Worm (Caenorhabditis elegans) whole organism, young adult: ENCODE measurements around the gene toca-1.
A peak's percentile ranks its signal among the peaks of the same experiment; 100 is the strongest.

Source experiments
- egl-18 ChIP-seq: fragments of 200-800 bp; sonication (Bioruptor generic); IDR thresholded peaks from 2 replicates; pipeline ENCODE4 v1.3.6; 2022; ENCODE audit warnings: missing genetic modification reagents, missing genetic modification characterization, missing compliant biosample characterization
- snpc-4 ChIP-seq, 5 experiments: fragments of 150-350 bp in 1 of 5; sonication (generic microtip) in 4 of 5; optimal IDR thresholded peaks; 2 replicates each; lab custom pipeline; 2014 to 2018; ENCODE audit warnings: missing genetic modification characterization in 5 of 5, missing biosample characterization in 3 of 5, antibody characterized with exemption in 2 of 5, mild to moderate bottlenecking in 2 of 5, missing compliant biosample characterization in 2 of 5, missing genotype in 2 of 5, moderate library complexity in 2 of 5, missing genetic modification reagents in 1 of 5

ce11 chrX:1471232-1471631, 50.1 kb downstream of the toca-1 start:
- no peak for TF ChIP-seq snpc-4 (GFP tag; optimal IDR thresholded peaks at IDR 0.05; lab: Kevin White, UChicago)
- peak in 2 of 4 experiments; percentile 78 to 81 for TF ChIP-seq snpc-4 (tag; optimal IDR thresholded peaks at IDR 0.05; lab: Kevin White, UChicago)
- TF ChIP-seq egl-18 (GFP tag; lab: Robert Waterston, UW), result no peak
